Worm (Caenorhabditis elegans): Measurements from ENCODE around the gene tbx-36.

The tbx-36 gene

ce11 chrIV:11913295-11913940 lies 37.0 kb upstream of the tbx-36 start (continued):
- TF ChIP-seq dox-1 (GFP tag; IDR thresholded peaks at IDR 0.05): no peak
- TF ChIP-seq xnd-1 (tag; optimal IDR thresholded peaks at IDR 0.05): no peak
- no peak for TF ChIP-seq fkh-3 (tag; optimal IDR thresholded peaks at IDR 0.05)
- no peak for TF ChIP-seq snpc-4 (GFP tag; optimal IDR thresholded peaks at IDR 0.05)
- no peak for TF ChIP-seq snpc-4 (tag; optimal IDR thresholded peaks at IDR 0.05)
- TF ChIP-seq ekl-4 (GFP tag; IDR thresholded peaks at IDR 0.05): peak; percentile 61
- TF ChIP-seq T07F8.4 (tag; optimal IDR thresholded peaks at IDR 0.05): no peak
- TF ChIP-seq ztf-28 (GFP tag; IDR thresholded peaks at IDR 0.05): no peak
- no peak for TF ChIP-seq bed-2 (GFP tag; IDR thresholded peaks at IDR 0.05)
- no peak for TF ChIP-seq aptf-3 (GFP tag; IDR thresholded peaks at IDR 0.05)
- no peak for TF ChIP-seq cebp-2 (GFP tag; IDR thresholded peaks at IDR 0.05)
- no peak for TF ChIP-seq unc-62 (GFP tag; optimal IDR thresholded peaks at IDR 0.05)
- TF ChIP-seq sptf-2 (GFP tag; optimal IDR thresholded peaks at IDR 0.05): no peak
- no peak for TF ChIP-seq athp-1 (tag; optimal IDR thresholded peaks at IDR 0.05)
- no peak for TF ChIP-seq F37B4.10 (GFP tag; IDR thresholded peaks at IDR 0.05)
- peak; percentile 80; the same call in 1 of the 2 replicates for TF ChIP-seq Y56A3A.18 (GFP tag; IDR thresholded peaks at IDR 0.05)
- TF ChIP-seq madf-10 (tag; optimal IDR thresholded peaks at IDR 0.05): no peak
- no peak for TF ChIP-seq ceh-79 (tag; optimal IDR thresholded peaks at IDR 0.05)
- no peak for TF ChIP-seq hlh-26 (GFP tag; conservative IDR thresholded peaks at IDR 0.05)
- no peak for TF ChIP-seq rpc-1 (optimal IDR thresholded peaks at IDR 0.05)
- no peak for TF ChIP-seq rpc-1 (tag; optimal IDR thresholded peaks at IDR 0.05)
- TF ChIP-seq mes-4 (tag; optimal IDR thresholded peaks at IDR 0.05): no peak
- TF ChIP-seq ccch-3 (GFP tag; optimal IDR thresholded peaks at IDR 0.05): no peak
- TF ChIP-seq F57A8.1 (GFP tag; optimal IDR thresholded peaks at IDR 0.05): no peak
- TF ChIP-seq attf-5 (GFP tag; optimal IDR thresholded peaks at IDR 0.05): no peak
- no peak for TF ChIP-seq ztf-25 (GFP tag; IDR thresholded peaks at IDR 0.05)
- no peak for TF ChIP-seq hrde-1 (tag; optimal IDR thresholded peaks at IDR 0.05; ENCODE audit: borderline replicate concordance)
- no peak for TF ChIP-seq pha-4 (tag; optimal IDR thresholded peaks at IDR 0.05)
- peak; percentile 26 for TF ChIP-seq gei-17 (GFP tag; optimal IDR thresholded peaks at IDR 0.05)
- TF ChIP-seq somi-1 (GFP tag; optimal IDR thresholded peaks at IDR 0.05): no peak
- no peak for TF ChIP-seq aptf-2 (GFP tag; conservative IDR thresholded peaks at IDR 0.05)
- TF ChIP-seq D2030.7 (GFP tag; IDR thresholded peaks at IDR 0.05): no peak
- no peak for TF ChIP-seq nhr-120 (GFP tag; IDR thresholded peaks at IDR 0.05)
- TF ChIP-seq snpc-1.1 (tag; optimal IDR thresholded peaks at IDR 0.05; ENCODE audit: insufficient read depth): no peak
- TF ChIP-seq sdz-38 (tag; optimal IDR thresholded peaks at IDR 0.05): no peak
- peak; percentile 22; the same call in 1 of the 2 replicates for TF ChIP-seq ceh-100 (GFP tag; IDR thresholded peaks at IDR 0.05)
- peak in 1 of 2 experiments; percentile 25 for TF ChIP-seq let-607 (tag; optimal IDR thresholded peaks at IDR 0.05)
- no peak for TF ChIP-seq attf-3 (GFP tag; conservative IDR thresholded peaks at IDR 0.05)
- no peak for TF ChIP-seq ceh-27 (GFP tag; optimal IDR thresholded peaks at IDR 0.05)
- peak; percentile 96 for TF ChIP-seq Y53G8AR.9 (GFP tag; conservative IDR thresholded peaks at IDR 0.05)
- peak; percentile 33; the same call in 1 of the 2 replicates for TF ChIP-seq hmg-1.2 (GFP tag; IDR thresholded peaks at IDR 0.05)
- no peak for TF ChIP-seq die-1 (tag; optimal IDR thresholded peaks at IDR 0.05)
- no peak for TF ChIP-seq F55B11.4 (tag; optimal IDR thresholded peaks at IDR 0.05; ENCODE audit: borderline replicate concordance, insufficient read depth)
- TF ChIP-seq egl-18 (GFP tag; IDR thresholded peaks at IDR 0.05): no peak
- no peak for TF ChIP-seq hmg-20 (GFP tag; IDR thresholded peaks at IDR 0.05)
- peak; percentile 61 for TF ChIP-seq nhr-90 (tag; optimal IDR thresholded peaks at IDR 0.05)
- TF ChIP-seq atf-7 (tag; optimal IDR thresholded peaks at IDR 0.05): peak; percentile 78
- no peak for TF ChIP-seq K12H6.12 (tag; optimal IDR thresholded peaks at IDR 0.05)
- no peak for TF ChIP-seq lsy-27 (tag; optimal IDR thresholded peaks at IDR 0.05; ENCODE audit: borderline replicate concordance, insufficient read depth)

Measured in whole organism, young adult.